Fruit fly (Drosophila melanogaster) whole organism, embryonic: Measurements from ENCODE around the gene mask.

Source experiments
- Asciz ChIP-seq: fragments of 200-800 bp; sonication (Bioruptor generic); optimal IDR thresholded peaks from 2 replicates; lab custom pipeline; 2017; ENCODE audit warnings: missing biosample characterization, mild to moderate bottlenecking, missing genetic modification characterization, missing genetic modification reagents
- Awh ChIP-seq: fragments of 200-800 bp; sonication (Bioruptor generic); IDR thresholded peaks from 2 replicates; pipeline ENCODE4, ENCODE4 v1.3.6; 2022; ENCODE audit warnings: missing biosample characterization, missing genetic modification characterization
- BEAF-32 ChIP-seq: fragments of 200-800 bp; sonication (Bioruptor generic); optimal IDR thresholded peaks from 3 replicates; lab custom pipeline; 2017; ENCODE audit warnings: missing biosample characterization, missing genetic modification characterization, mild to moderate bottlenecking, moderate library complexity, missing genetic modification reagents
- CG10431 ChIP-seq: fragments of 200-800 bp; sonication (Bioruptor generic); optimal IDR thresholded peaks from 3 replicates; lab custom pipeline; 2018; ENCODE audit warnings: missing biosample characterization, mild to moderate bottlenecking, missing genetic modification characterization
- CG10462 ChIP-seq: fragments of 200-800 bp; sonication (Bioruptor generic); optimal IDR thresholded peaks from 2 replicates; lab custom pipeline; 2016; ENCODE audit warnings: missing biosample characterization, missing genetic modification characterization
- CG12219 ChIP-seq: fragments of 200-800 bp; sonication (Bioruptor generic); optimal IDR thresholded peaks from 3 replicates; lab custom pipeline; 2018; ENCODE audit warnings: missing biosample characterization, mild to moderate bottlenecking, missing genetic modification characterization
- CG12769 ChIP-seq: fragments of 200-800 bp; sonication (Bioruptor generic); optimal IDR thresholded peaks from 2 replicates; lab custom pipeline; 2019; ENCODE audit warnings: missing biosample characterization, mild to moderate bottlenecking, missing genetic modification characterization, moderate library complexity
- CG13123 ChIP-seq: fragments of 200-800 bp; sonication (Bioruptor generic); optimal IDR thresholded peaks from 2 replicates; lab custom pipeline; 2016; ENCODE audit warnings: missing biosample characterization, missing genetic modification characterization
- CG14441 ChIP-seq: fragments of 200-800 bp; sonication (Bioruptor generic); IDR thresholded peaks from 2 replicates; pipeline ENCODE4 v1.3.6; 2022; ENCODE audit warnings: missing biosample characterization, missing genetic modification characterization
- CG14710 ChIP-seq: fragments of 200-800 bp; sonication (Bioruptor generic); optimal IDR thresholded peaks from 3 replicates; lab custom pipeline; 2019; ENCODE audit warnings: missing biosample characterization, mild to moderate bottlenecking, missing genetic modification characterization, moderate library complexity
- CG14965 ChIP-seq: fragments of 200-800 bp; sonication (Bioruptor generic); optimal IDR thresholded peaks from 2 replicates; lab custom pipeline; 2016; ENCODE audit warnings: missing biosample characterization, missing genetic modification characterization, borderline replicate concordance
- CG15696 ChIP-seq: fragments of 200-800 bp; sonication (Bioruptor generic); optimal IDR thresholded peaks from 2 replicates; lab custom pipeline; 2019; ENCODE audit warnings: missing biosample characterization, mild to moderate bottlenecking, missing genetic modification characterization, moderate library complexity
- CG1647 ChIP-seq: fragments of 200-800 bp; sonication (Bioruptor generic); optimal IDR thresholded peaks from 3 replicates; lab custom pipeline; 2016; ENCODE audit warnings: missing biosample characterization, missing genetic modification characterization
- CG3065 ChIP-seq: fragments of 200-800 bp; sonication (Bioruptor generic); optimal IDR thresholded peaks from 2 replicates; lab custom pipeline; 2016; ENCODE audit warnings: missing biosample characterization, missing genetic modification characterization
- CG31365 ChIP-seq: fragments of 200-800 bp; sonication (Bioruptor generic); optimal IDR thresholded peaks from 2 replicates; lab custom pipeline; 2018; ENCODE audit warnings: missing biosample characterization, mild to moderate bottlenecking, missing genetic modification characterization
- CG3163 ChIP-seq: fragments of 200-800 bp; sonication (Bioruptor generic); optimal IDR thresholded peaks from 3 replicates; lab custom pipeline; 2016; ENCODE audit warnings: missing biosample characterization, missing genetic modification characterization
- CG34422 ChIP-seq: fragments of 200-800 bp; sonication (Bioruptor generic); IDR thresholded peaks from 3 replicates; pipeline ENCODE4 v1.3.6; 2022; ENCODE audit warnings: missing biosample characterization, missing genetic modification characterization
- CG6272 ChIP-seq: fragments of 200-800 bp; sonication (Bioruptor generic); IDR thresholded peaks from 2 replicates; pipeline ENCODE4 v1.3.6; 2022; ENCODE audit warnings: missing biosample characterization, missing genetic modification characterization
- CG6765 ChIP-seq: fragments of 200-800 bp; sonication (Bioruptor generic); optimal IDR thresholded peaks from 3 replicates; lab custom pipeline; 2017; ENCODE audit warnings: missing biosample characterization, mild to moderate bottlenecking, missing genetic modification characterization
- CG7556 ChIP-seq: fragments of 200-800 bp; sonication (Bioruptor generic); optimal IDR thresholded peaks from 2 replicates; lab custom pipeline; 2017; ENCODE audit warnings: missing biosample characterization, mild to moderate bottlenecking, missing genetic modification characterization
- CG9932 ChIP-seq: fragments of 200-800 bp; sonication (Bioruptor generic); IDR thresholded peaks from 2 replicates; pipeline ENCODE4 v1.3.6; 2022; ENCODE audit warnings: missing biosample characterization, missing genetic modification characterization
- Gsc ChIP-seq: fragments of 200-800 bp; sonication (Bioruptor generic); IDR thresholded peaks from 2 replicates; pipeline ENCODE4 v1.3.6; 2022; ENCODE audit warnings: missing biosample characterization, missing genetic modification characterization
- Gug ChIP-seq: fragments of 200-800 bp; sonication (Bioruptor generic); IDR thresholded peaks from 4 replicates; pipeline ENCODE4 v1.3.6; 2022; ENCODE audit warnings: missing biosample characterization, missing genetic modification characterization
- H15 ChIP-seq: fragments of 200-800 bp; sonication (Bioruptor generic); IDR thresholded peaks from 3 replicates; pipeline ENCODE4 v1.3.6; 2022; ENCODE audit warnings: missing biosample characterization, missing genetic modification characterization
- Hr39 ChIP-seq: fragments of >200 bp; optimal IDR thresholded peaks from 2 replicates; lab custom pipeline; 2017
- Pdp1 ChIP-seq, 2 experiments: fragments of 200-800 bp; sonication (Bioruptor generic); optimal IDR thresholded peaks; 3 replicates each; lab custom pipeline; 2016; ENCODE audit warnings: missing biosample characterization in 2 of 2, missing genetic modification characterization in 2 of 2, mild to moderate bottlenecking in 1 of 2, moderate library complexity in 1 of 2
- Rfx ChIP-seq: fragments of 200-800 bp; sonication (Bioruptor generic); IDR thresholded peaks from 2 replicates; pipeline ENCODE4 v1.3.6; 2022; ENCODE audit warnings: missing biosample characterization, missing genetic modification characterization
- Usf ChIP-seq: fragments of 200-800 bp; sonication (Bioruptor generic); optimal IDR thresholded peaks from 2 replicates; lab custom pipeline; 2017; ENCODE audit warnings: missing genotype, missing biosample characterization, missing genetic modification characterization
- az2 ChIP-seq: fragments of 200-800 bp; sonication (Bioruptor generic); optimal IDR thresholded peaks from 3 replicates; lab custom pipeline; 2016; ENCODE audit warnings: missing biosample characterization, missing genetic modification characterization
- bcd ChIP-seq: fragments of 200-800 bp; sonication (Bioruptor generic); optimal IDR thresholded peaks from 2 replicates; lab custom pipeline; 2017; ENCODE audit warnings: missing biosample characterization, mild to moderate bottlenecking, missing genetic modification characterization
- cas ChIP-seq: fragments of 200-800 bp; sonication (Bioruptor generic); IDR thresholded peaks from 2 replicates; pipeline ENCODE4 v1.3.6; 2022; ENCODE audit warnings: missing biosample characterization, missing genetic modification characterization
- crc ChIP-seq: fragments of 200-800 bp; sonication (Bioruptor generic); optimal IDR thresholded peaks from 2 replicates; lab custom pipeline; 2016; ENCODE audit warnings: missing biosample characterization, missing genetic modification characterization
- fd64A ChIP-seq: fragments of 200-800 bp; sonication (Bioruptor generic); optimal IDR thresholded peaks from 3 replicates; lab custom pipeline; 2018; ENCODE audit warnings: missing biosample characterization, mild to moderate bottlenecking, missing genetic modification characterization
- ftz-f1 ChIP-seq: fragments of 200-800 bp; sonication (Bioruptor generic); optimal IDR thresholded peaks from 2 replicates; lab custom pipeline; 2016; ENCODE audit warnings: missing biosample characterization, missing genetic modification characterization
- hb ChIP-seq: fragments of 200-800 bp; sonication (Bioruptor generic); IDR thresholded peaks from 3 replicates; pipeline ENCODE4 v1.3.6; 2022; ENCODE audit warnings: missing biosample characterization, missing genetic modification characterization; ENCODE audit not compliant: partially characterized antibody
- jigr1 ChIP-seq: fragments of 200-800 bp; sonication (Bioruptor generic); IDR thresholded peaks from 3 replicates; pipeline ENCODE4 v1.3.6; 2022; ENCODE audit warnings: missing biosample characterization, missing genetic modification characterization
- jing ChIP-seq: fragments of 200-800 bp; sonication (Bioruptor generic); optimal IDR thresholded peaks from 2 replicates; lab custom pipeline; 2018; ENCODE audit warnings: missing biosample characterization, mild to moderate bottlenecking, missing genetic modification characterization
- lbe ChIP-seq: fragments of 200-800 bp; sonication (Bioruptor generic); optimal IDR thresholded peaks from 2 replicates; lab custom pipeline; 2016; ENCODE audit warnings: missing biosample characterization, mild to moderate bottlenecking, missing genetic modification characterization
- mld ChIP-seq: fragments of 200-800 bp; sonication (Bioruptor generic); IDR thresholded peaks from 3 replicates; pipeline ENCODE4 v1.3.6; 2022; ENCODE audit warnings: missing biosample characterization, missing genetic modification characterization; ENCODE audit not compliant: partially characterized antibody
- nau ChIP-seq: fragments of 200-800 bp; sonication (Bioruptor generic); optimal IDR thresholded peaks from 3 replicates; lab custom pipeline; 2017; ENCODE audit warnings: missing biosample characterization, mild to moderate bottlenecking, missing genetic modification characterization, missing genetic modification reagents
- nerfin-1 ChIP-seq: fragments of 200-800 bp; sonication (Bioruptor generic); optimal IDR thresholded peaks from 3 replicates; lab custom pipeline; 2019; ENCODE audit warnings: missing biosample characterization, mild to moderate bottlenecking, missing genetic modification characterization, moderate library complexity
- peb ChIP-seq: fragments of 200-800 bp; sonication (Bioruptor generic); IDR thresholded peaks from 2 replicates; pipeline ENCODE4 v1.3.6; 2022; ENCODE audit warnings: missing biosample characterization, missing genetic modification characterization
- prd ChIP-seq, 3 experiments: fragments of >200 bp in 2 of 3; fragments of 200-800 bp in 1 of 3; sonication (Bioruptor generic) in 1 of 3; optimal IDR thresholded peaks in 2 of 3; IDR thresholded peaks in 1 of 3; 2 replicates in 2 of 3; 3 replicates in 1 of 3; pipeline versions ENCODE4 v1.3.6 to Lab custom; 2017 to 2022; ENCODE audit warnings: missing biosample characterization in 1 of 3, missing genetic modification characterization in 1 of 3
- psq ChIP-seq: fragments of 200-800 bp; sonication (Bioruptor generic); optimal IDR thresholded peaks from 2 replicates; lab custom pipeline; 2017; ENCODE audit warnings: missing biosample characterization, missing genetic modification characterization
- rib ChIP-seq: fragments of 200-800 bp; sonication (Bioruptor generic); IDR thresholded peaks from 2 replicates; pipeline ENCODE4 v1.3.6; 2022; ENCODE audit warnings: missing biosample characterization, missing genetic modification characterization
- run ChIP-seq: fragments of 200-800 bp; sonication (Bioruptor generic); optimal IDR thresholded peaks from 3 replicates; lab custom pipeline; 2018; ENCODE audit warnings: missing biosample characterization, mild to moderate bottlenecking, missing genetic modification characterization
- tap ChIP-seq: fragments of 200-800 bp; optimal IDR thresholded peaks from 3 replicates; lab custom pipeline; 2019; ENCODE audit warnings: missing biosample characterization, mild to moderate bottlenecking, missing genetic modification characterization, moderate library complexity
- tx ChIP-seq: fragments of 200-800 bp; sonication (Bioruptor generic); optimal IDR thresholded peaks from 2 replicates; lab custom pipeline; 2016; ENCODE audit warnings: missing biosample characterization, missing genetic modification characterization
- wdn ChIP-seq: fragments of 200-800 bp; sonication (Bioruptor generic); IDR thresholded peaks from 2 replicates; pipeline ENCODE4 v1.3.6; 2022; ENCODE audit warnings: missing biosample characterization, missing genetic modification characterization
- zen ChIP-seq: fragments of 200-800 bp; sonication (Bioruptor generic); optimal IDR thresholded peaks from 3 replicates; lab custom pipeline; 2018; ENCODE audit warnings: missing biosample characterization, mild to moderate bottlenecking, missing genetic modification characterization, moderate library complexity

Gene mask

DNA sequence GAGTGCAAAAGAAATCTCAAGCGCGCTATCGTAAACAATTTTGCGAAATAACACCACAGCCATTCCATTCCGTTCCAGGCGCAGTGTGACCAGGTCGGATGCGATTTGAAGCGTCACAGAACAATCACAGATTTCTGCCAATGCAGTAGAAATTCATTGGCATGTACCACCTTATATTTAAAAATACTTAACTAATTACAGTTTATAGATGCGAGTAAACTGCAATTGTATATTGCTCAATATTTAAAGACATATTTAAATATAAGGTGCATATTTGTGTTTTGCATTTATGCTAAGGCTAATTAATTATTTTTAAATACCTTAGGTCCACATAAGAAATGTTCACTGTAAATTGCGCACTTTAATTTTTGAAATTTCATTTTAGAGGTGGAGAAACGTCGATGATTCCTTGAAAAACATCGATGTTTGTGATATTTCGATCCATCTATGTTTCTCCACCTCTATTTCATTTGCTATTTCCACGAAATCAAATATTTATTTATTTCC, 36.9 kb upstream of the mask start, which contains the start of the genes SMC6 and CG6204 (continued):
- TF ChIP-seq Gsc (GFP tag; lab: Robert Waterston, UW) (peak; percentile 80), CG1647 (peak; percentile 63), fd64A (GFP tag; lab: Kevin White, UChicago) (peak; percentile 23), CG6272 (GFP tag; lab: Robert Waterston, UW) (peak; percentile 94), BEAF-32 (peak; percentile 71), Rfx (GFP tag; lab: Robert Waterston, UW) (peak; percentile 97), az2 (GFP tag; lab: Kevin White, UChicago) (peak; percentile 90), crc (peak; percentile 77), CG10462 (GFP tag; lab: Kevin White, UChicago) (peak; percentile 84), nerfin-1 (tag; lab: Kevin White, UChicago) (peak; percentile 94), CG7556 (GFP tag; lab: Kevin White, UChicago) (peak; percentile 93), Gug (GFP tag; lab: Robert Waterston, UW) (peak; percentile 92), run (peak; percentile 92), lbe (GFP tag; lab: Kevin White, UChicago) (peak; percentile 91), jing (GFP tag; lab: Kevin White, UChicago) (peak; percentile 79), Usf (GFP tag; lab: Kevin White, UChicago) (peak; percentile 88), CG12769 (peak; percentile 96), CG9932 (GFP tag; lab: Robert Waterston, UW) (peak; percentile 97), H15 (GFP tag; lab: Robert Waterston, UW) (peak; percentile 92), mld (no peak), CG14710 (peak; percentile 94), CG12219 (GFP tag; lab: Kevin White, UChicago) (peak; percentile 87), CG3163 (peak; percentile 38), Asciz (peak; percentile 85), Hr39 (no peak), peb (GFP tag; lab: Robert Waterston, UW) (peak; percentile 81), hb (GFP tag; lab: Robert Waterston, UW) (no peak), tap (peak; percentile 95), rib (GFP tag; lab: Robert Waterston, UW) (peak; percentile 90), CG6765 (peak; percentile 85), Awh (GFP tag; lab: Robert Waterston, UW) (peak; percentile 93), CG10431 (GFP tag; lab: Kevin White, UChicago) (peak; percentile 51), CG13123 (GFP tag; lab: Kevin White, UChicago) (peak; percentile 71), wdn (GFP tag; lab: Robert Waterston, UW) (peak; percentile 90), prd (optimal IDR thresholded peaks at IDR 0.05; lab: Kevin White, UChicago) (no peak), prd (GFP tag; IDR thresholded peaks at IDR 0.05; lab: Robert Waterston, UW) (peak; percentile 97), cas (GFP tag; lab: Robert Waterston, UW) (peak; percentile 76; the same call in 1 of the 2 replicates), CG15696 (tag; lab: Kevin White, UChicago) (peak; percentile 95), CG3065 (GFP tag; lab: Kevin White, UChicago) (peak; percentile 65), bcd (GFP tag; lab: Kevin White, UChicago) (peak; percentile 94), ftz-f1 (GFP tag; lab: Kevin White, UChicago) (no peak), psq (peak; percentile 59), nau (GFP tag; lab: Kevin White, UChicago) (no peak), CG14441 (GFP tag; lab: Robert Waterston, UW) (peak; percentile 95), tx (GFP tag; lab: Kevin White, UChicago) (peak; percentile 79), jigr1 (GFP tag; lab: Robert Waterston, UW) (peak; percentile 82; the same call in 2 of the 3 replicates), Pdp1 (GFP tag; optimal IDR thresholded peaks at IDR 0.05; lab: Kevin White, UChicago) (peak; percentile 87 to 91), zen (peak; percentile 95), CG14965 (GFP tag; lab: Kevin White, UChicago) (no peak), CG31365 (peak; percentile 73), CG34422 (GFP tag; lab: Robert Waterston, UW) (peak; percentile 95)
